Fruit fly (Drosophila melanogaster): Measurements from ENCODE around the gene nocte.
A peak's percentile ranks its signal among the peaks of the same experiment; 100 is the strongest.

Gene nocte

dm6 chrX:10463056-10463710, 11.3 kb downstream of the nocte start (continued):
- TF ChIP-seq CG18619 (GFP tag; optimal IDR thresholded peaks at IDR 0.05) (no peak), CG17385 (GFP tag; optimal IDR thresholded peaks at IDR 0.05) (no peak), Elba2 (GFP tag; optimal IDR thresholded peaks at IDR 0.05) (peak; percentile 35), Lhr (GFP tag; optimal IDR thresholded peaks at IDR 0.05) (peak; percentile 28), gce (GFP tag; IDR thresholded peaks at IDR 0.05) (no peak), pita (GFP tag; optimal IDR thresholded peaks at IDR 0.05) (no peak), CG10147 (GFP tag; optimal IDR thresholded peaks at IDR 0.05) (no peak), BtbVII (GFP tag; optimal IDR thresholded peaks at IDR 0.05) (no peak), H2.0 (GFP tag; IDR thresholded peaks at IDR 0.05) (no peak), HLH54F (GFP tag; optimal IDR thresholded peaks at IDR 0.05) (no peak), br (optimal IDR thresholded peaks at IDR 0.05) (no peak), btn (GFP tag; optimal IDR thresholded peaks at IDR 0.05) (no peak), onecut (GFP tag; IDR thresholded peaks at IDR 0.05) (peak; percentile 35; the same call in 1 of the 2 replicates), zen (tag; optimal IDR thresholded peaks at IDR 0.05) (peak; percentile 32), pho (GFP tag; optimal IDR thresholded peaks at IDR 0.05) (no peak), CG8924 (tag; optimal IDR thresholded peaks at IDR 0.05) (no peak), CG17361 (GFP tag; IDR thresholded peaks at IDR 0.05) (no peak), dati (GFP tag; IDR thresholded peaks at IDR 0.05) (no peak), corto (GFP tag; optimal IDR thresholded peaks at IDR 0.05) (no peak), nom (GFP tag; optimal IDR thresholded peaks at IDR 0.05) (no peak), CG2678 (tag; optimal IDR thresholded peaks at IDR 0.05) (no peak), CG1603 (tag; optimal IDR thresholded peaks at IDR 0.05) (no peak), disco-r (GFP tag; optimal IDR thresholded peaks at IDR 0.05) (no peak), Taf1 (GFP tag; IDR thresholded peaks at IDR 0.05) (no peak), lov (optimal IDR thresholded peaks at IDR 0.05) (no peak), lov (GFP tag; IDR thresholded peaks at IDR 0.05) (no peak), mirr (GFP tag; optimal IDR thresholded peaks at IDR 0.05) (no peak), CG12942 (GFP tag; optimal IDR thresholded peaks at IDR 0.05) (no peak), CG31441 (GFP tag; IDR thresholded peaks at IDR 0.05) (no peak), CkIIα-i1 (GFP tag; IDR thresholded peaks at IDR 0.05) (no peak), Nf-YC (tag; optimal IDR thresholded peaks at IDR 0.05) (peak; percentile 29), hth (optimal IDR thresholded peaks at IDR 0.05) (no peak), HmgZ (tag; optimal IDR thresholded peaks at IDR 0.05) (peak; percentile 38), Mes4 (GFP tag; optimal IDR thresholded peaks at IDR 0.05) (no peak), sens (GFP tag) (peak; percentile 79), Jarid2 (GFP tag; optimal IDR thresholded peaks at IDR 0.05) (no peak), Med (GFP tag) (peak; percentile 64), Ets97D (GFP tag; optimal IDR thresholded peaks at IDR 0.05) (peak; percentile 91), CG1792 (GFP tag; optimal IDR thresholded peaks at IDR 0.05) (no peak), Dfd (GFP tag; optimal IDR thresholded peaks at IDR 0.05) (no peak), D19A (tag; optimal IDR thresholded peaks at IDR 0.05) (no peak), CG30431 (GFP tag; optimal IDR thresholded peaks at IDR 0.05) (no peak), CG18599 (GFP tag; optimal IDR thresholded peaks at IDR 0.05) (peak; percentile 16), C15 (GFP tag; IDR thresholded peaks at IDR 0.05) (no peak), CG11456 (GFP tag; IDR thresholded peaks at IDR 0.05) (no peak), Xbp1 (GFP tag; optimal IDR thresholded peaks at IDR 0.05) (no peak), hbn (GFP tag; IDR thresholded peaks at IDR 0.05; ENCODE audit: partially characterized antibody) (peak; percentile 29; the same call in 1 of the 2 replicates), CG15601 (tag; optimal IDR thresholded peaks at IDR 0.05) (no peak), Adf1 (GFP tag; IDR thresholded peaks at IDR 0.05) (no peak; the same call in 1 of the 2 replicates), CG42726 (GFP tag; IDR thresholded peaks at IDR 0.05; ENCODE audit: partially characterized antibody) (no peak), CG8089 (GFP tag; optimal IDR thresholded peaks at IDR 0.05) (no peak), CG34422 (GFP tag; IDR thresholded peaks at IDR 0.05) (no peak)
